Worm (Caenorhabditis elegans) whole organism, young adult: Measurements from ENCODE around the gene Y39A1A.16.
A peak's percentile ranks its signal among the peaks of the same experiment; 100 is the strongest.

ENCODE experiments used
- B0035.1 ChIP-seq: sonication (generic microtip); optimal IDR thresholded peaks from 2 replicates; lab custom pipeline; 2016; ENCODE audit warnings: missing genetic modification characterization, mild to moderate bottlenecking, missing compliant biosample characterization, missing genotype, missing genetic modification reagents
- C06A6.2 ChIP-seq: fragments of 200-800 bp; sonication (Bioruptor generic); conservative IDR thresholded peaks from 2 replicates; pipeline ENCODE4 v1.3.6; 2022; ENCODE audit warnings: missing genetic modification characterization, missing compliant biosample characterization
- F10E7.11 ChIP-seq: sonication (generic microtip); optimal IDR thresholded peaks from 2 replicates; lab custom pipeline; 2017; ENCODE audit warnings: mild to moderate bottlenecking, missing genetic modification characterization, moderate library complexity, missing compliant biosample characterization
- F23B12.7 ChIP-seq: sonication (generic microtip); optimal IDR thresholded peaks from 2 replicates; lab custom pipeline; 2017; ENCODE audit warnings: missing genetic modification characterization, mild to moderate bottlenecking, missing compliant biosample characterization, antibody characterized with exemption, moderate library complexity; ENCODE audit not compliant: insufficient read depth
- F49E8.2 ChIP-seq: sonication (generic microtip); optimal IDR thresholded peaks from 3 replicates; lab custom pipeline; 2017; ENCODE audit warnings: missing genetic modification characterization, mild to moderate bottlenecking, missing compliant biosample characterization, antibody characterized with exemption, moderate library complexity; ENCODE audit not compliant: insufficient read depth
- F55B11.4 ChIP-seq: sonication (generic microtip); optimal IDR thresholded peaks from 2 replicates; lab custom pipeline; 2016; ENCODE audit warnings: missing compliant biosample characterization, missing genetic modification characterization, borderline replicate concordance; ENCODE audit not compliant: insufficient read depth
- K12H6.12 ChIP-seq: fragments of 200-800 bp; sonication (Bioruptor generic); optimal IDR thresholded peaks from 2 replicates; lab custom pipeline; 2018; ENCODE audit warnings: mild to moderate bottlenecking, missing genetic modification characterization, missing compliant biosample characterization
- Y53F4B.3 ChIP-seq: fragments of 200-800 bp; sonication (Bioruptor generic); IDR thresholded peaks from 2 replicates; pipeline ENCODE4 v1.3.6; 2022; ENCODE audit warnings: missing genetic modification reagents, missing genetic modification characterization, missing compliant biosample characterization
- Y56A3A.18 ChIP-seq: fragments of 200-800 bp; sonication (Bioruptor generic); IDR thresholded peaks from 2 replicates; pipeline ENCODE4 v1.3.6; 2022; ENCODE audit warnings: missing genetic modification reagents, missing genetic modification characterization, missing compliant biosample characterization
- ZK185.1 ChIP-seq: sonication (generic microtip); optimal IDR thresholded peaks from 2 replicates; lab custom pipeline; 2016; ENCODE audit warnings: mild to moderate bottlenecking, missing genetic modification characterization, missing compliant biosample characterization; ENCODE audit not compliant: poor library complexity, severe bottlenecking
- akir-1 ChIP-seq: fragments of 200-800 bp; sonication (Bioruptor generic); optimal IDR thresholded peaks from 2 replicates; lab custom pipeline; 2018; ENCODE audit warnings: mild to moderate bottlenecking, missing genetic modification characterization, moderate library complexity, missing compliant biosample characterization
- attf-6 ChIP-seq: fragments of 200-800 bp; sonication (Bioruptor generic); IDR thresholded peaks from 2 replicates; pipeline ENCODE4 v1.3.6; 2022; ENCODE audit warnings: missing genetic modification reagents, missing genetic modification characterization, missing compliant biosample characterization
- bed-2 ChIP-seq: fragments of 200-800 bp; sonication (Bioruptor generic); IDR thresholded peaks from 2 replicates; pipeline ENCODE4 v1.3.6; 2022; ENCODE audit warnings: missing genetic modification reagents, missing genetic modification characterization, missing compliant biosample characterization
- ccch-3 ChIP-seq: fragments of 200-800 bp; sonication (Bioruptor generic); optimal IDR thresholded peaks from 2 replicates; lab custom pipeline; 2018; ENCODE audit warnings: mild to moderate bottlenecking, missing genetic modification characterization, missing compliant biosample characterization
- ceh-27 ChIP-seq: fragments of 200-800 bp; sonication (Bioruptor generic); optimal IDR thresholded peaks from 2 replicates; lab custom pipeline; 2018; ENCODE audit warnings: mild to moderate bottlenecking, missing genetic modification characterization, moderate library complexity, missing compliant biosample characterization
- ceh-79 ChIP-seq: sonication (generic microtip); optimal IDR thresholded peaks from 2 replicates; lab custom pipeline; 2017; ENCODE audit warnings: mild to moderate bottlenecking, missing genetic modification characterization, missing compliant biosample characterization
- chd-7 ChIP-seq: sonication (generic microtip); optimal IDR thresholded peaks from 2 replicates; lab custom pipeline; 2016; ENCODE audit warnings: mild to moderate bottlenecking, missing genetic modification characterization, moderate library complexity, missing compliant biosample characterization
- die-1 ChIP-seq: sonication (generic microtip); optimal IDR thresholded peaks from 2 replicates; lab custom pipeline; 2016; ENCODE audit warnings: missing genotype, mild to moderate bottlenecking, missing genetic modification characterization, missing compliant biosample characterization
- efl-1 ChIP-seq: fragments of 150-350 bp; optimal IDR thresholded peaks from 2 replicates; lab custom pipeline; 2014; ENCODE audit warnings: missing biosample characterization, missing genetic modification reagents, missing genetic modification characterization
- egl-18 ChIP-seq: fragments of 200-800 bp; sonication (Bioruptor generic); IDR thresholded peaks from 2 replicates; pipeline ENCODE4 v1.3.6; 2022; ENCODE audit warnings: missing genetic modification reagents, missing genetic modification characterization, missing compliant biosample characterization
- egl-44 ChIP-seq: fragments of 200-800 bp; sonication (Bioruptor generic); IDR thresholded peaks from 2 replicates; pipeline ENCODE4 v1.3.6; 2022; ENCODE audit warnings: missing genetic modification reagents, missing genetic modification characterization, missing compliant biosample characterization
- egrh-3 ChIP-seq: fragments of 200-800 bp; sonication (Bioruptor generic); IDR thresholded peaks from 2 replicates; pipeline ENCODE4 v1.3.6; 2022; ENCODE audit warnings: missing genetic modification reagents, missing genetic modification characterization, missing compliant biosample characterization
- ekl-4 ChIP-seq: fragments of 200-800 bp; sonication (Bioruptor generic); IDR thresholded peaks from 2 replicates; pipeline ENCODE4 v1.3.6; 2022; ENCODE audit warnings: missing genetic modification reagents, missing genetic modification characterization, missing compliant biosample characterization
- gei-17 ChIP-seq: fragments of 200-800 bp; sonication (Bioruptor generic); optimal IDR thresholded peaks from 2 replicates; lab custom pipeline; 2018; ENCODE audit warnings: mild to moderate bottlenecking, missing genetic modification characterization, missing compliant biosample characterization
- hlh-26 ChIP-seq: fragments of 200-800 bp; sonication (Bioruptor generic); conservative IDR thresholded peaks from 2 replicates; pipeline ENCODE4 v1.3.6; 2022; ENCODE audit warnings: missing genetic modification reagents, missing genetic modification characterization, missing compliant biosample characterization
- hmg-1.2 ChIP-seq: fragments of 200-800 bp; sonication (Bioruptor generic); IDR thresholded peaks from 2 replicates; pipeline ENCODE4 v1.3.6; 2022; ENCODE audit warnings: missing genetic modification reagents, missing genetic modification characterization, missing compliant biosample characterization
- hmg-20 ChIP-seq: fragments of 200-800 bp; sonication (Bioruptor generic); IDR thresholded peaks from 2 replicates; pipeline ENCODE4 v1.3.6; 2022; ENCODE audit warnings: missing genetic modification reagents, missing genetic modification characterization, missing compliant biosample characterization
- hrde-1 ChIP-seq: sonication (generic microtip); optimal IDR thresholded peaks from 2 replicates; lab custom pipeline; 2016; ENCODE audit warnings: missing genetic modification characterization, mild to moderate bottlenecking, missing compliant biosample characterization, moderate library complexity, missing genotype, missing genetic modification reagents, borderline replicate concordance
- hsf-1 ChIP-seq: fragments of 200-800 bp; sonication (Bioruptor generic); IDR thresholded peaks from 2 replicates; pipeline ENCODE4 v1.3.6; 2022; ENCODE audit warnings: missing genetic modification reagents, missing genetic modification characterization, missing compliant biosample characterization
- lsy-27 ChIP-seq: sonication (generic microtip); optimal IDR thresholded peaks from 2 replicates; lab custom pipeline; 2017; ENCODE audit warnings: missing genetic modification characterization, mild to moderate bottlenecking, missing compliant biosample characterization, antibody characterized with exemption, missing genotype, borderline replicate concordance; ENCODE audit not compliant: insufficient read depth
- madf-10 ChIP-seq: sonication (generic microtip); optimal IDR thresholded peaks from 2 replicates; lab custom pipeline; 2016; ENCODE audit warnings: mild to moderate bottlenecking, missing genetic modification characterization, missing compliant biosample characterization
- madf-3 ChIP-seq: fragments of 200-800 bp; sonication (Bioruptor generic); IDR thresholded peaks from 2 replicates; pipeline ENCODE4 v1.3.6; 2022; ENCODE audit warnings: missing genetic modification reagents, missing genetic modification characterization, missing compliant biosample characterization
- mcd-1 ChIP-seq: fragments of 200-800 bp; sonication (Bioruptor generic); IDR thresholded peaks from 2 replicates; pipeline ENCODE4 v1.3.6; 2022; ENCODE audit warnings: missing genetic modification reagents, missing genetic modification characterization, missing compliant biosample characterization
- nfyb-1 ChIP-seq: fragments of 200-800 bp; sonication (Bioruptor generic); IDR thresholded peaks from 2 replicates; pipeline ENCODE4 v1.3.6; 2022; ENCODE audit warnings: missing genetic modification reagents, missing genetic modification characterization, missing compliant biosample characterization
- nhr-179 ChIP-seq: sonication (generic microtip); optimal IDR thresholded peaks from 2 replicates; lab custom pipeline; 2016; ENCODE audit warnings: mild to moderate bottlenecking, missing genetic modification characterization, missing compliant biosample characterization
- nhr-80 ChIP-seq: sonication (generic microtip); optimal IDR thresholded peaks from 2 replicates; lab custom pipeline; 2016; ENCODE audit warnings: missing genetic modification characterization, missing compliant biosample characterization
- nhr-90 ChIP-seq: sonication (generic microtip); optimal IDR thresholded peaks from 2 replicates; lab custom pipeline; 2016; ENCODE audit warnings: missing genotype, mild to moderate bottlenecking, missing genetic modification characterization, missing compliant biosample characterization
- rec-8 ChIP-seq, 2 experiments: sonication (generic microtip); optimal IDR thresholded peaks; 2 replicates each; lab custom pipeline; 2016; ENCODE audit warnings: mild to moderate bottlenecking in 2 of 2, missing genetic modification characterization in 2 of 2, missing genetic modification reagents in 2 of 2, missing genotype in 2 of 2, missing biosample characterization in 1 of 2, missing compliant biosample characterization in 1 of 2, moderate library complexity in 1 of 2
- sea-2 ChIP-seq: fragments of 200-800 bp; sonication (Bioruptor generic); IDR thresholded peaks from 2 replicates; pipeline ENCODE4 v1.3.6; 2022; ENCODE audit warnings: missing genetic modification characterization, missing compliant biosample characterization
- snpc-1.3 ChIP-seq: sonication (generic microtip); optimal IDR thresholded peaks from 2 replicates; lab custom pipeline; 2017; ENCODE audit warnings: missing genetic modification characterization, mild to moderate bottlenecking, missing compliant biosample characterization, antibody characterized with exemption, moderate library complexity, missing genotype, missing genetic modification reagents; ENCODE audit not compliant: insufficient read depth
- snpc-4 ChIP-seq, 5 experiments: fragments of 150-350 bp in 1 of 5; sonication (generic microtip) in 4 of 5; optimal IDR thresholded peaks; 2 replicates each; lab custom pipeline; 2014 to 2018; ENCODE audit warnings: missing genetic modification characterization in 5 of 5, missing biosample characterization in 3 of 5, antibody characterized with exemption in 2 of 5, mild to moderate bottlenecking in 2 of 5, missing compliant biosample characterization in 2 of 5, missing genotype in 2 of 5, moderate library complexity in 2 of 5, missing genetic modification reagents in 1 of 5
- sptf-2 ChIP-seq: fragments of 200-800 bp; sonication (Bioruptor generic); optimal IDR thresholded peaks from 2 replicates; lab custom pipeline; 2018; ENCODE audit warnings: mild to moderate bottlenecking, missing genetic modification characterization, missing compliant biosample characterization
- tbp1 ChIP-seq: fragments of 200-800 bp; sonication (Bioruptor generic); optimal IDR thresholded peaks from 2 replicates; lab custom pipeline; 2018; ENCODE audit warnings: mild to moderate bottlenecking, missing genetic modification characterization, missing compliant biosample characterization
- unc-62 ChIP-seq: fragments of 150-350 bp; optimal IDR thresholded peaks from 2 replicates; lab custom pipeline; 2014; ENCODE audit warnings: missing biosample characterization, missing genetic modification reagents, missing genetic modification characterization
- xnd-1 ChIP-seq: sonication (generic microtip); optimal IDR thresholded peaks from 2 replicates; lab custom pipeline; 2016; ENCODE audit warnings: missing genotype, missing genetic modification reagents, missing genetic modification characterization, missing compliant biosample characterization
- zfh-2 ChIP-seq: fragments of 200-800 bp; sonication (Bioruptor generic); conservative IDR thresholded peaks from 2 replicates; pipeline ENCODE4 v1.3.6; 2022; ENCODE audit warnings: missing genetic modification reagents, missing genetic modification characterization, missing compliant biosample characterization
- ztf-26 ChIP-seq: sonication (generic microtip); optimal IDR thresholded peaks from 2 replicates; lab custom pipeline; 2017; ENCODE audit warnings: missing genetic modification characterization, missing compliant biosample characterization

The Y39A1A.16 gene

ce11 chrIII:10634034-10634433, 45.0 kb upstream of the Y39A1A.16 start (continued):
- 0 out of 2 replicates have a peak, but pooled peaks have one; percentile 20 for TF ChIP-seq madf-3 (GFP tag; lab: Robert Waterston, UW)
- no peak for TF ChIP-seq Y53F4B.3 (GFP tag; lab: Robert Waterston, UW)
- TF ChIP-seq Y56A3A.18 (GFP tag; lab: Robert Waterston, UW): 0 out of 2 replicates have a peak, but pooled peaks have one; percentile 21
- TF ChIP-seq F23B12.7 (tag; lab: Kevin White, UChicago): no peak
- no peak for TF ChIP-seq sea-2 (GFP tag; lab: Robert Waterston, UW)
- TF ChIP-seq ceh-27 (GFP tag; lab: Kevin White, UChicago): peak; percentile 78
- TF ChIP-seq chd-7: peak; percentile 47
- TF ChIP-seq hmg-1.2: peak; percentile 92
- no peak for TF ChIP-seq unc-62 (GFP tag; lab: Kevin White, UChicago)
- no peak for TF ChIP-seq hsf-1 (GFP tag; lab: Robert Waterston, UW)
- TF ChIP-seq sptf-2: peak; percentile 39
- TF ChIP-seq nhr-179 (tag; lab: Kevin White, UChicago): no peak
- no peak for TF ChIP-seq die-1 (tag; lab: Kevin White, UChicago)
- no peak for TF ChIP-seq egl-18 (GFP tag; lab: Robert Waterston, UW)
- no peak for TF ChIP-seq ceh-79 (tag; lab: Kevin White, UChicago)
- TF ChIP-seq zfh-2 (GFP tag; lab: Robert Waterston, UW): peak; percentile 99
- TF ChIP-seq nhr-80 (tag; lab: Kevin White, UChicago): peak; percentile 71
- peak; percentile 84 for TF ChIP-seq K12H6.12
- TF ChIP-seq attf-6 (GFP tag; lab: Robert Waterston, UW): no peak
- TF ChIP-seq snpc-4 (GFP tag; optimal IDR thresholded peaks at IDR 0.05; lab: Kevin White, UChicago): peak; percentile 41
- peak; percentile 3 to 69 (median 62) for TF ChIP-seq snpc-4 (tag; optimal IDR thresholded peaks at IDR 0.05; lab: Kevin White, UChicago)
- TF ChIP-seq tbp1: peak; percentile 21
- no peak for TF ChIP-seq F49E8.2
- TF ChIP-seq nfyb-1 (GFP tag; lab: Robert Waterston, UW): peak; percentile 75
- peak; percentile 9 for TF ChIP-seq nhr-90 (tag; lab: Kevin White, UChicago)
- no peak for TF ChIP-seq ZK185.1
- no peak for TF ChIP-seq ztf-26 (tag; lab: Kevin White, UChicago)
- no peak for TF ChIP-seq rec-8 (tag; optimal IDR thresholded peaks at IDR 0.05; lab: Kevin White, UChicago)
- peak; percentile 43; the same call in 1 of the 2 replicates for TF ChIP-seq ekl-4
- no peak for TF ChIP-seq lsy-27 (tag; lab: Kevin White, UChicago)
- TF ChIP-seq hmg-20 (GFP tag; lab: Robert Waterston, UW): no peak
- TF ChIP-seq egrh-3: peak; percentile 99
- no peak for TF ChIP-seq akir-1
- no peak for TF ChIP-seq B0035.1 (tag; lab: Kevin White, UChicago)
- TF ChIP-seq gei-17 (GFP tag; lab: Kevin White, UChicago): peak; percentile 27
- peak; percentile 82 for TF ChIP-seq mcd-1 (GFP tag; lab: Robert Waterston, UW)
- peak; percentile 35 for TF ChIP-seq madf-10
- TF ChIP-seq C06A6.2: peak; percentile 49
- TF ChIP-seq ccch-3 (GFP tag; lab: Kevin White, UChicago): no peak
- TF ChIP-seq bed-2 (GFP tag; lab: Robert Waterston, UW): peak; percentile 63; the same call in 1 of the 2 replicates
- TF ChIP-seq snpc-1.3: no peak
- TF ChIP-seq efl-1 (GFP tag; lab: Kevin White, UChicago): no peak
- TF ChIP-seq hrde-1 (tag; lab: Kevin White, UChicago): no peak
- no peak for TF ChIP-seq hlh-26
- no peak for TF ChIP-seq F10E7.11 (tag; lab: Kevin White, UChicago)
- no peak for TF ChIP-seq F55B11.4 (tag; lab: Kevin White, UChicago)
- TF ChIP-seq xnd-1 (tag; lab: Kevin White, UChicago): no peak
- no peak for TF ChIP-seq egl-44 (GFP tag; lab: Robert Waterston, UW)
